Fruit fly (Drosophila melanogaster): ENCODE data around the gene spirit.

Gene spirit

DNA sequence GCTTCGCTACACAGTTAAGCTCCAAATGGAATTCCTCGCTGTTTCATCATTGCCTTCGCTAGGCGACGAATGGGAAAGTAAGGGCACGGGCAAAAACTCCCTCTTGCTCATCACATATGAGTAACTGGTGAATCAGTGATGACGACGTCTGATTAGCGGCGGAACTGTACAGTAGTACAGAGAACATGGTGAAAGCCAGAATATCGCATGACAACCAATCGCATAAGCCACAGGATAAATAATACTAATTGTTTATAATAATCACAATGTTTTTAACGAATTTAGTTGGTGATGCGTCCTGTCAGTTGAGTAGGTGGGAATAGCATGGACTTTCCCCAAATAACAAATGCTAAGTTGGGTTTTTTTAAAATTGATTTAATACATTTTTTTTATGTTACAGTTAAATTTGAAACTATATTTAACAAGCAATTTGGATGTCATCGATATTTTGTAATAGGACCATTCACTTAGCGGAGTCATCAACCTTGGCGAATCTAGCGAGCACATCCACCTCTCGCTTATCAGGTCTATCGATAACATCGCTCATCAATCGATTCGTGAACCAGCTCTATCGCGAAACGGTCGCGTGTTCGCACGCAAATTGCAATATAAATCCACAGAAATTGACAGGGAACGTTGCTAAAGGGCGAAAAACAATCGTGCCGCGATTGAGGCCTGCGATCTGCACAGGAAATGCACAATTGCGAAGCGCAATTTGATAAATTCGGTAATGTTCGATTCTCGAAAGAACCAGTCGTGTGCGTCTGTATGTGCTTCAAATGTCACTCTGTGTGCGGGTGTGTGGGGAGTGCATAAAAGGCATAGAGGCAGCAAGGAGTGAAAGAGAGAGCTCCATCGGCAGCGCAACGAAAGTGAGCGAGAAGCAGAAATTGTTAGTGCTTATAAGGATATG, 13.1 kb downstream of the spirit start, which contains the start of the genes CG12112 and Trf4-1:
CG12112 (minus strand) TSS at position 106 of the 913 bp plus-strand sequence.
Trf4-1 (plus strand) TSS at position 236 of the 913 bp plus-strand sequence.
- TF ChIP-seq Dll (optimal IDR thresholded peaks at IDR 0.05) (no peak), CG8478 (optimal IDR thresholded peaks at IDR 0.05) (peak; percentile 74)

DNA sequence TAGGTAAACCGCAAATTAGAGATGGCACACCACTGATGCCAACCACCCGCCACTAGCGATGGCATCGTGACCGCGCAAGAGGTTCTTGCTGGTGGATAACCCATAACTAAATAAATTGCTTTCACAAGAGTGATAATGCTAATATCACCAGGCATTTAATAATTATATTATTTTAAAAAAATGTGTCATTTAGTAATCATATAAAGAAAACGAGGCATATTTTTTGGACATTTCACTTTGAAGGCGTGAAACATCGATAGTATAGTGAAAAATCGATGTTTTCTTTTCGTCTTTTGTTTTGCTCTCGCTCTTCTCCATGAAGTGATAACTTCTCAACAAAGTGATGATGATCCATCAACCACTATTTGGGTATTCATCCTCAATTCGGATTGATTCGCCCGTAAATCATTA, 14.6 kb downstream of the spirit start, which contains the start of gene IntS4:
IntS4 (minus strand) TSS at position 20 of the 411 bp plus-strand sequence.
- TF ChIP-seq CG8478 (optimal IDR thresholded peaks at IDR 0.05): no peak
- no peak for TF ChIP-seq psq (optimal IDR thresholded peaks at IDR 0.05)
- no peak for TF ChIP-seq Dll (optimal IDR thresholded peaks at IDR 0.05)

DNA sequence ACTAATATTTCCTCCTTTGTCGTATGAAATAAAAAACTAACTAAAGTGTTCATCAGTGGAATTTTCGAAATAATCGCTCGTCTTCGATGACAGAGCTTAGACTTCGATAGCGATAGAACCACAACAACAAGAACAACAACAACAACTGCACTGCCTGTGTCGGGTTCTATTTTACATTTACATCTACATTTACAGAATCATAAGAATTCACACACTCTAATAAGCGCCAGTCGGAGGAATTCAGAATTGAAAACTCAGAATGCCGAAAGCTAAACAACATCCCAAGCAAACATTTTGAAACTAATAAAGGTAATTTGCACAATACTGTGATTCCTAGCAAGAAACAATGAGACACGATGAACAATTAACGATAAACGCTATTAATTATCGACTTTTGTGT, 19.1 kb downstream of the spirit start:
- TF ChIP-seq Dll (optimal IDR thresholded peaks at IDR 0.05): no peak
- TF ChIP-seq EcR (GFP tag; optimal IDR thresholded peaks at IDR 0.05): no peak
- TF ChIP-seq psq (optimal IDR thresholded peaks at IDR 0.05): no peak
- no peak for TF ChIP-seq pan (optimal IDR thresholded peaks at IDR 0.05)
- no peak for TF ChIP-seq CG8478 (optimal IDR thresholded peaks at IDR 0.05)
- no peak for TF ChIP-seq usp (GFP tag; optimal IDR thresholded peaks at IDR 0.05)

DNA sequence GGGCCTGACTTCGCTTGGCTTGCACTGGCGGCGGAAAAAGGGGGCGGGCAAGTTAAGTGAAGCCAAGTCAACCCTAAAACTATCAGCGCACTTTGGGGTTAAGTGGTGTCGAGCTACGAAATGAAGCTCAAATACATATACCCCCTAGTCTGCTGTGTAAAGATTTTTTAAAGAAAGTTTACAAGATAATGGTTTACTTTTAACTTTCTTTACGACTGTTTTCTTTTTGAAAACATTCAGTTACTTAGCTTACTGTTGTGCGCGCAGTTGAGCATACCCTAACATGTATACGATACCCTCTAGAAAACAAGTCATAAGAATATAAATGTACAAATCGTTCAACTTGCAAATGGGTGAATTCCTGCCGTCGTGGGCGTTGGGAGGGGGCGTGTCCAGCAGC, 30.7 kb downstream of the spirit start:
- TF ChIP-seq psq (optimal IDR thresholded peaks at IDR 0.05) (no peak), pan (optimal IDR thresholded peaks at IDR 0.05) (no peak), CG8478 (optimal IDR thresholded peaks at IDR 0.05) (no peak), usp (GFP tag; optimal IDR thresholded peaks at IDR 0.05) (no peak), EcR (GFP tag; optimal IDR thresholded peaks at IDR 0.05) (no peak), Dll (optimal IDR thresholded peaks at IDR 0.05) (no peak)

DNA sequence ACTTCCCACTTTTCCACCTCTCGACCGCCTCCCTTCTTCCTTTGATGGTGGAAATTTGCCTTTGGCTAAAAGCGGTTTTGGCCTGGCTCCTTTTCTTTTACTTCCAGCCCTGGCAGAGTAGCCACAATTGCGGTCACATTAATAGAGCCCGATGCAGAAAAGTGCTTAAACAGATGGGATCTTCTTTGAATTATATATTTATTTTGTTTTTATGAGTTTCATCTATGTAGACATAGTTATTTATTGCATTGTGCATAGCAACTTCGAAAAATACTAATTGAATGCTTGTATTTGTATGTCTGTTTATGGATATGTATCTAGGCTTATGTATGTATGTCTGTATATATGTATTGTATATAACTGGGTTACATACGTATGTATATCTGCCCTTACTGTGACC, 31.4 kb downstream of the spirit start:
- TF ChIP-seq EcR (GFP tag; optimal IDR thresholded peaks at IDR 0.05) (no peak), CG8478 (optimal IDR thresholded peaks at IDR 0.05) (no peak), pan (optimal IDR thresholded peaks at IDR 0.05) (no peak), psq (optimal IDR thresholded peaks at IDR 0.05) (no peak), usp (GFP tag; optimal IDR thresholded peaks at IDR 0.05) (no peak), Dll (optimal IDR thresholded peaks at IDR 0.05) (no peak)

DNA sequence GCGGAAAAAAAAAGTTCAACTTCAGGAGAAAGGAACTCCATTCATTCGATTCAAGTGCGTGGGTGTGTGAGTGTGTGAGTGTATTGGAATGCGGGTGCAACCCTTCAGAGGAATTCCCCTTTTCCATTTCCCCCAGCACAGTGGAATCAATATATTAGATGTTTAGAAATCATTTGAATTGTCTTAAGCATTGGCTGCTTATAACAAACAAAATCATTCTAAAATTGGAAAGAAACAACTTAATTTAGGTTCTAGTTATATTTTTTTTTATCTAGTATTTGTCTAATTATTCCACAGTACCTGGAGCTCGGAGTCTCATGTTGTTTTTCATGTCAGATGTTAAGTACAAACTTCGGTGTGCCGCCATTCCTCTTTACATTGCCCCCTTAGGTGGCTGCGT, 34.4 kb downstream of the spirit start:
- TF ChIP-seq pan (optimal IDR thresholded peaks at IDR 0.05): no peak
- no peak for TF ChIP-seq Dll (optimal IDR thresholded peaks at IDR 0.05)
- TF ChIP-seq EcR (GFP tag; optimal IDR thresholded peaks at IDR 0.05): no peak
- no peak for TF ChIP-seq usp (GFP tag; optimal IDR thresholded peaks at IDR 0.05)
- TF ChIP-seq CG8478 (optimal IDR thresholded peaks at IDR 0.05): no peak
- TF ChIP-seq psq (optimal IDR thresholded peaks at IDR 0.05): no peak

DNA sequence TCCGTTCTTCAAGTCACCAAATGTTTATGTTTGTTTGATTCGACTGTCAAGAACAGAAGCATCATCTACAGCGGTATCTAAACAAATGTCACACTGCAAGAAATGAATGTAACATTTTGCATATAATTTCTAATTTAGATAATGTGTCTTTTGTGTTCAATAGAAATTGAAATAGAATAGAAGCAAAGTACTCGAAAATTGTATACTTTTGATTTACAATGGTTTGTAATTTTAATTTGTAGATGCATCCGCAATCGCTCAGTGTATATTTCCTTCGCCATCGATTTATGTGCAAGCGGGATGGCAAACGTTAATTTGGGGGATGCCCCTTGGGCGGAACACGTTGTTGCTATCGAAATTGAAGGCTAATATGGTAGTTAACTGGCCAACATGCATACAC, 35.2 kb downstream of the spirit start:
- no peak for TF ChIP-seq pan (optimal IDR thresholded peaks at IDR 0.05)
- TF ChIP-seq usp (GFP tag; optimal IDR thresholded peaks at IDR 0.05): no peak
- no peak for TF ChIP-seq Dll (optimal IDR thresholded peaks at IDR 0.05)
- TF ChIP-seq psq (optimal IDR thresholded peaks at IDR 0.05): no peak

DNA sequence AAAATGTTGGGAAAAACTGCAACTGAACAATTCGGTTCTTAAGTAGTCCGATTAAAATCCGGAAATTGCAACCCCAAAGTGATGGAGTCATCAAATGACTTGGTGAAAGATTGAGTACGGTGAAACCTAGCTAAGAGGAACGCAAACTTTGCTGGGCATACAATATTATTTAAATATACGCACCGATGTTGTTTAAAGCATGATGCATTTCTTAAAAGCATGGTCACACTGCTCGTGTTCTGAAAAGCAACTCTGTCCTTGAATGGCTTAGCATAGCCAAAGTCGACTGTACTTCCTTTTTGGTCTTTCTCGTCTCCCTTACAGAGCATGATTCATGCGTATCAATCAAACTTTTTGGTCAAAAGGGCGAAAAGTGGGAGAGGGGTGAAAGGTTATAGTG, 36.7 kb downstream of the spirit start:
- no peak for TF ChIP-seq pan (optimal IDR thresholded peaks at IDR 0.05)
- no peak for TF ChIP-seq Dll (optimal IDR thresholded peaks at IDR 0.05)
- no peak for TF ChIP-seq EcR (GFP tag; optimal IDR thresholded peaks at IDR 0.05)
- no peak for TF ChIP-seq CG8478 (optimal IDR thresholded peaks at IDR 0.05)
- TF ChIP-seq usp (GFP tag; optimal IDR thresholded peaks at IDR 0.05): no peak
- TF ChIP-seq psq (optimal IDR thresholded peaks at IDR 0.05): no peak

DNA sequence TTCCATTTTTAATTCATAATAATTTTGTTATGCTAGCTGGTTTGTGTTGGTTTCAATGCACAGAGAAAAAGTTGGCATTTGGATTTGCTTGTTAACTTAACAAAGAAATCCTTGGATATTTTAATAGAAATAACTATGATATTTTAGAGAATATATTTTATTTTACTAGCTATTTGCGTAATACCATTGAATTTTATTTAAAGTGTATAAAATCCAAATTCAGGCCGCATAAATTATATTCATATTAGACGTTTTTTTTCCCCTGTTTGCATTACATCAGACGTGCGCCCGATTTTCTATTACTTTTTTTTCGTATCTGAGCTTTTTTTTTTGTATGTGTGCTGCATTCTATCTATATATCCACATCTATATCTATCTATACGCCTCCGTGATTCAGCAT, 38.7 kb downstream of the spirit start:
- TF ChIP-seq usp (GFP tag; optimal IDR thresholded peaks at IDR 0.05) (no peak), pan (optimal IDR thresholded peaks at IDR 0.05) (no peak), CG8478 (optimal IDR thresholded peaks at IDR 0.05) (no peak), psq (optimal IDR thresholded peaks at IDR 0.05) (no peak), EcR (GFP tag; optimal IDR thresholded peaks at IDR 0.05) (no peak), Dll (optimal IDR thresholded peaks at IDR 0.05) (no peak)

DNA sequence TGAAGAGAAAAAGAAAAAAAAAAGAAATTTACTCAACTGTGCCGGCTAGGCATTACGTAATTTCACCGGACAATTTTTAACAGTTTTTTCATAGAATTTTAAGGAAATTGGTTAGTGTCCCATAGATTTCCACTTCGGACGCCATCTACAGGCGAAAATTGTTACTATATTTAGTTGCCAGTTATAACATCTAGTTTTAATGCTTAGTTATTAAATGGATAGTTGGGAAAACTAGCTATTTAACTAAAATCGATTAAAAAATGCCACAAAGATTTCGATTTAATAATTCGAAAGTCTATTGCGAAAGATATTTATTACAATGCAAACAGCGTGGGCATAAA, 39.1 kb downstream of the spirit start:
- no peak for TF ChIP-seq CG8478 (optimal IDR thresholded peaks at IDR 0.05)
- TF ChIP-seq usp (GFP tag; optimal IDR thresholded peaks at IDR 0.05): no peak
- no peak for TF ChIP-seq pan (optimal IDR thresholded peaks at IDR 0.05)
- TF ChIP-seq Dll (optimal IDR thresholded peaks at IDR 0.05): no peak

DNA sequence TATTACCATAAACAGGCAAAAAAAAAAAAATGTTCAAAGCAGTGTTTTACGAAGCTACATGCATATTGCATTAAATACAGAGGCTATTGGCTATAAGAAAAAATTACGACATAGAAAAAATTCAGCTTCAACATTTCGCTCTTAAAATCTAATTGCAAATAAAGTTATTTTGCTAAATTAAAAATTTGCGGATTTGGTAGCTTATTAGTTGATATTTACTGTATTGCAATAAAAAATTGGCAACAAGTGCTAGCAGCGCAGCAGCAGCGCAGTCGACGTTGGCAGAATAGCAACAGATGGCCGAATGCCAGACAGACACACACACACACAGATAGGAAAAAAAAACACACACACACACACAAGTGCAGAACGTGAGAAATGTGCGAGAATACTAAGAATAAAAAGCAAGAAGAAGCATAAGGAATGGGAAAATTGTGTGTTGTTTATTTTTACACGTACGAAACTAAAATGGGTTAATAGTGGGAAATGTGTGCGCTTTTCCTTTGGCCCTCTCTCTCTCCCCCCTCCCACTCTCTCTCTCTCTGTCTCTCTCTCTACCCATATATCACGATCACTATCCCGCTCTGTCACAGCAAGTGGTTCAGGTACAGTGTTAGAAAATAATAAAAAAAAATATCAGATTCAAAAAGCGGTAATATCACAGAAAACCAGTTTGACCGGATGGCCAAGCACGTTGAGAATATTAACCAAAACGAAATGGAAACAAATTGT, 39.6 kb downstream of the spirit start:
- no peak for TF ChIP-seq EcR (GFP tag; optimal IDR thresholded peaks at IDR 0.05)
- TF ChIP-seq psq (optimal IDR thresholded peaks at IDR 0.05): no peak
- TF ChIP-seq Dll (optimal IDR thresholded peaks at IDR 0.05): no peak
- no peak for TF ChIP-seq CG8478 (optimal IDR thresholded peaks at IDR 0.05)

DNA sequence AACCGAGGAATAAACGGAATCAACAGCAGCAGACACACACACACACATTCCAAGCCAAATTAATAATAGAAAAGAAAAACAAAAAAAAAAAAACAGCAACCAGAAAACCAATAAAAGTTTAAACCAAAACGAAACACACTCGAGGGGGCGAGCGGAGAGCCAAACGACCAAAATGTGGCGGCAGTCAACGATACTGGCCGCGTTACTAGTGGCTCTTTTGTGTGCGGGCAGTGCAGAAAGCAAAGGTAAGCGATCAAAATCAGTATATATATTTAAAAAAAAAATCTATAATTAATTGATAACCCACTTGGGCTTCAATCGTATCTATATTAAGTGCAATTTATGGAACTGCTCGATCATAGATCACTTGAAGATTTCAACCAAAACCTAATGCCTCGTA, 41.6 kb downstream of the spirit start:
- TF ChIP-seq pan (optimal IDR thresholded peaks at IDR 0.05) (no peak), Dll (optimal IDR thresholded peaks at IDR 0.05) (no peak), EcR (GFP tag; optimal IDR thresholded peaks at IDR 0.05) (no peak)

DNA sequence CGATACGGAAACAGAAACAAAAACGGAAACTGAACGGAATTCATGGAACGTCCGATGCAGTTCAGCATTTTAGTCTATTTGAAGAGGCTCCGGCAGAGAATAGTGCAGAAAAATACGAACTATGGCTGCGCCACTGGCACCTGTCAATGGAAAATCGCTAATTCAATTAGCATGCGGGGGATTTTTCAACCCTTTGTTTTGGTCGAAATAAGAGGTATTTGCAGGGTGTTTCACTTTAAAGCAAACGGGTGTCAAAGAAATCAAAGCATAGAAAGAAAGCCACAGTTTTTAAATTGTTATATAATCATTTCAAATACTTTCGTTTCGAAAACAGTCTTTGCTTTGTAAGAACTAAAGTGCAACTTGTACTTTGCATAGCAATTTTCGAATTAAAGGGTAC, 43.8 kb downstream of the spirit start, which contains the start of gene PIP82:
PIP82 (minus strand) TSS at position 101 of the 400 bp plus-strand sequence.
- TF ChIP-seq pan (optimal IDR thresholded peaks at IDR 0.05) (no peak), psq (optimal IDR thresholded peaks at IDR 0.05) (no peak)
